Worm (Caenorhabditis elegans): Measurements from ENCODE around the gene F18C5.9.

The F18C5.9 gene

ce11 chrII:6523940-6524339 is 43.0 kb upstream of the F18C5.9 start:
- TF ChIP-seq egl-13 (tag; optimal IDR thresholded peaks at IDR 0.05) (no peak), dpl-1 (GFP tag; optimal IDR thresholded peaks at IDR 0.05) (no peak), mdl-1 (tag; optimal IDR thresholded peaks at IDR 0.05) (no peak), sup-37 (GFP tag; optimal IDR thresholded peaks at IDR 0.05) (no peak), jun-1 (tag; optimal IDR thresholded peaks at IDR 0.05) (no peak)

ce11 chrII:6524501-6524977 is 42.4 kb upstream of the F18C5.9 start, which contains the start of gene C56E6.2:
TSS of gene C56E6.2 (plus strand) at chrII:6524927.
- no peak for TF ChIP-seq pax-3 (tag; optimal IDR thresholded peaks at IDR 0.05)
- peak; percentile 2 for TF ChIP-seq elt-2 (tag; optimal IDR thresholded peaks at IDR 0.05)

ce11 chrII:6526136-6526684 is 40.7 kb upstream of the F18C5.9 start:
- TF ChIP-seq zag-1 (tag; optimal IDR thresholded peaks at IDR 0.05) (no peak), efl-1 (optimal IDR thresholded peaks at IDR 0.05) (no peak), efl-1 (GFP tag; optimal IDR thresholded peaks at IDR 0.05 in 1 of 2) (peak in 1 of 2 experiments; percentile 56)

- TF ChIP-seq unc-30 (tag; optimal IDR thresholded peaks at IDR 0.05) (no peak), pax-3 (tag; optimal IDR thresholded peaks at IDR 0.05) (no peak), irx-1 (tag; optimal IDR thresholded peaks at IDR 0.05) (no peak), elt-3 (tag; optimal IDR thresholded peaks at IDR 0.05) (no peak), tbx-2 (tag; optimal IDR thresholded peaks at IDR 0.05) (no peak), nhr-84 (tag; optimal IDR thresholded peaks at IDR 0.05) (no peak), nhr-237 (tag; optimal IDR thresholded peaks at IDR 0.05) (no peak), grh-1 (GFP tag; IDR thresholded peaks at IDR 0.05) (no peak), rnt-1 (tag; optimal IDR thresholded peaks at IDR 0.05) (no peak), ets-5 (GFP tag; IDR thresholded peaks at IDR 0.05) (no peak), sptf-1 (tag; optimal IDR thresholded peaks at IDR 0.05) (no peak), ztf-4 (tag; optimal IDR thresholded peaks at IDR 0.05) (no peak), unc-86 (tag; optimal IDR thresholded peaks at IDR 0.05) (no peak), nhr-19 (GFP tag; conservative IDR thresholded peaks at IDR 0.05) (no peak), ceh-63 (GFP tag; optimal IDR thresholded peaks at IDR 0.05) (no peak), efl-1 (optimal IDR thresholded peaks at IDR 0.05) (no peak), efl-1 (GFP tag; optimal IDR thresholded peaks at IDR 0.05 in 1 of 2) (no peak), egl-27 (tag; optimal IDR thresholded peaks at IDR 0.05) (no peak), lin-15B (tag; optimal IDR thresholded peaks at IDR 0.05) (no peak), fos-1 (tag; optimal IDR thresholded peaks at IDR 0.05) (no peak), unc-62 (GFP tag; optimal IDR thresholded peaks at IDR 0.05) (no peak)
Measured at ce11 chrII:6528629-6529028, 38.3 kb upstream of the F18C5.9 start, which contains the start of gene C56E6.4. TSS of gene C56E6.4 (minus strand) at chrII:6528729.

ce11 chrII:6531527-6531926 is 35.4 kb upstream of the F18C5.9 start, which contains the start of gene abch-1:
TSS of gene abch-1 (minus strand) at chrII:6531627.
- TF ChIP-seq mab-9 (GFP tag; IDR thresholded peaks at IDR 0.05) (no peak), egl-27 (tag; optimal IDR thresholded peaks at IDR 0.05) (no peak), nhr-11 (tag; optimal IDR thresholded peaks at IDR 0.05) (no peak), zip-4 (GFP tag; optimal IDR thresholded peaks at IDR 0.05) (no peak), sup-37 (GFP tag; optimal IDR thresholded peaks at IDR 0.05) (no peak), jun-1 (tag; optimal IDR thresholded peaks at IDR 0.05) (no peak), nhr-28 (tag; optimal IDR thresholded peaks at IDR 0.05) (no peak), nhr-20 (tag; optimal IDR thresholded peaks at IDR 0.05) (no peak)

- TF ChIP-seq nhr-85 (tag) (peak; percentile 79), ceh-82 (tag; optimal IDR thresholded peaks at IDR 0.05) (no peak), lin-14 (GFP tag; optimal IDR thresholded peaks at IDR 0.05) (peak; percentile 45)
Measured at ce11 chrII:6531940-6532339, 35.0 kb upstream of the F18C5.9 start, which contains the start of gene abcx-1. TSS of gene abcx-1 (plus strand) at chrII:6532163.

Data from whole organism, L1 larva.